Fruit fly (Drosophila melanogaster) whole organism, adult: Measurements from ENCODE around the gene ArfGAP3.
"Not testable (repeated sequence)": the region's sequence is repeated elsewhere in the genome, so short reads cannot be mapped to it uniquely, and the experiment has no call there.

Experiments
- CG11617 ChIP-seq: fragments of 200-800 bp; sonication (Bioruptor generic); optimal IDR thresholded peaks from 2 replicates; lab custom pipeline; 2017; ENCODE audit warnings: mild to moderate bottlenecking, missing biosample characterization, missing genetic modification reagents, missing genetic modification characterization
- CG12768 ChIP-seq: fragments of 200-800 bp; sonication (Bioruptor generic); optimal IDR thresholded peaks from 2 replicates; lab custom pipeline; 2017; ENCODE audit warnings: missing biosample characterization, missing genetic modification characterization, mild to moderate bottlenecking, moderate library complexity, missing genetic modification reagents
- CG14711 ChIP-seq: fragments of 200-800 bp; sonication (Bioruptor generic); optimal IDR thresholded peaks from 2 replicates; lab custom pipeline; 2018; ENCODE audit warnings: missing biosample characterization, mild to moderate bottlenecking, missing genetic modification characterization, moderate library complexity
- CG1620 ChIP-seq: fragments of 200-800 bp; sonication (Bioruptor generic); optimal IDR thresholded peaks from 2 replicates; lab custom pipeline; 2016; ENCODE audit warnings: missing biosample characterization, missing genetic modification characterization
- CG33017 ChIP-seq: fragments of 200-800 bp; sonication (Bioruptor generic); optimal IDR thresholded peaks from 2 replicates; lab custom pipeline; 2018; ENCODE audit warnings: missing biosample characterization, mild to moderate bottlenecking, missing genetic modification characterization, moderate library complexity
- CG5204 ChIP-seq: fragments of 200-800 bp; sonication (Bioruptor generic); optimal IDR thresholded peaks from 2 replicates; lab custom pipeline; 2016; ENCODE audit warnings: missing biosample characterization, missing genetic modification characterization
- CG7045 ChIP-seq: fragments of 200-800 bp; sonication (Bioruptor generic); optimal IDR thresholded peaks from 2 replicates; lab custom pipeline; 2017; ENCODE audit warnings: missing biosample characterization, mild to moderate bottlenecking, missing genetic modification characterization
- CG7101 ChIP-seq: fragments of 200-800 bp; sonication (Bioruptor generic); optimal IDR thresholded peaks from 2 replicates; lab custom pipeline; 2018; ENCODE audit warnings: missing biosample characterization, mild to moderate bottlenecking, missing genetic modification characterization, moderate library complexity
- Clk ChIP-seq: fragments of 200-800 bp; sonication (Bioruptor generic); optimal IDR thresholded peaks from 2 replicates; lab custom pipeline; 2017; ENCODE audit warnings: missing biosample characterization, missing genetic modification characterization
- Crg-1 ChIP-seq: fragments of 200-800 bp; sonication (Bioruptor generic); optimal IDR thresholded peaks from 2 replicates; lab custom pipeline; 2016; ENCODE audit warnings: missing biosample characterization, missing genetic modification characterization
- Hr96 ChIP-seq: fragments of 200-800 bp; sonication (Bioruptor generic); optimal IDR thresholded peaks from 2 replicates; lab custom pipeline; 2016; ENCODE audit warnings: missing biosample characterization, missing genetic modification characterization
- Mnt ChIP-seq: fragments of 200-800 bp; sonication (Bioruptor generic); optimal IDR thresholded peaks from 2 replicates; lab custom pipeline; 2016; ENCODE audit warnings: missing biosample characterization, mild to moderate bottlenecking, missing genetic modification characterization
- bab1 ChIP-seq: fragments of 200-800 bp; sonication (Bioruptor generic); optimal IDR thresholded peaks from 3 replicates; lab custom pipeline; 2019; ENCODE audit warnings: missing biosample characterization, mild to moderate bottlenecking, missing genetic modification characterization, moderate library complexity
- cic ChIP-seq: fragments of 200-800 bp; sonication (Bioruptor generic); optimal IDR thresholded peaks from 2 replicates; lab custom pipeline; 2017; ENCODE audit warnings: missing biosample characterization, mild to moderate bottlenecking, missing genetic modification characterization, moderate library complexity
- cnc ChIP-seq, 2 experiments: fragments of >200 bp; optimal IDR thresholded peaks; 2 replicates each; lab custom pipeline; 2017
- kay ChIP-seq: fragments of 200-800 bp; sonication (Bioruptor generic); peaks from one replicate; lab custom pipeline; 2016; ENCODE audit warnings: missing biosample characterization, missing genetic modification characterization, borderline replicate concordance
- ovo ChIP-seq: fragments of 200-800 bp; sonication (Bioruptor generic); optimal IDR thresholded peaks from 2 replicates; lab custom pipeline; 2016; ENCODE audit warnings: missing biosample characterization, missing genetic modification characterization
- pad ChIP-seq: fragments of 200-800 bp; sonication (Bioruptor generic); optimal IDR thresholded peaks from 3 replicates; lab custom pipeline; 2017; ENCODE audit warnings: missing biosample characterization, missing genetic modification characterization, mild to moderate bottlenecking, moderate library complexity, missing genetic modification reagents
- tj ChIP-seq: fragments of 200-800 bp; sonication (Bioruptor generic); optimal IDR thresholded peaks from 3 replicates; lab custom pipeline; 2017; ENCODE audit warnings: missing biosample characterization, mild to moderate bottlenecking, missing genetic modification characterization, moderate library complexity
- toe ChIP-seq: fragments of 200-800 bp; sonication (Bioruptor generic); optimal IDR thresholded peaks from 2 replicates; lab custom pipeline; 2016; ENCODE audit warnings: missing biosample characterization, missing genetic modification characterization

The ArfGAP3 gene

dm6 chr3L:22724046-22724771 is 6.8 kb upstream of the ArfGAP3 start:
- TF ChIP-seq pad (GFP tag; lab: Kevin White, UChicago) (no peak), tj (GFP tag; lab: Kevin White, UChicago) (peak; percentile 78)

DNA sequence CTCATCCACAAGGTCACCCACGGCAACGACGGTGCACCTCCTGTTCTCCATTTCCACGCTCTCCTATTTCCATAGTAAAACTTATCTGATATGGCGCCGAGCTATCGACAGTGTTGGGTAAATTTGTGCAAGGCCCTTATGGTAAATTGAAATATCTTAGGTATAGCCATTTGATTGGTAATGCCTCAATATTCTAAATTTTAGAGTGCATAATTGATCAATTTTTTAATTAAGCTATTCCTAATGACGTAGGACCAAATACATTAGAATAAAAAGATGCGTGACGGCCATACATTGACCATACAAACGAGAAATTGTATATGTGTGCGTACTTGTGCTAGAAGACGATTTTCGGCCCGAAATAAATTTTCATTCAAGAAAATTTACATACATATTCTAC is 4.6 kb upstream of the ArfGAP3 start, which contains the start of gene CG14451:
Gene CG14451 (minus strand): TSS at position 101 of the 400 bp plus-strand sequence.
- TF ChIP-seq pad (GFP tag; lab: Kevin White, UChicago) (no peak), CG11617 (no peak), Clk (GFP tag; lab: Kevin White, UChicago) (no peak), cic (GFP tag; lab: Kevin White, UChicago) (no peak), CG14711 (no peak), CG7045 (no peak), cnc (optimal IDR thresholded peaks at IDR 0.05; lab: Kevin White, UChicago) (no peak), Mnt (GFP tag; lab: Kevin White, UChicago) (no peak), CG7101 (tag; lab: Kevin White, UChicago) (no peak), bab1 (GFP tag; lab: Kevin White, UChicago) (no peak), Hr96 (GFP tag; lab: Kevin White, UChicago) (no peak), CG1620 (GFP tag; lab: Kevin White, UChicago) (no peak), tj (GFP tag; lab: Kevin White, UChicago) (no peak), toe (GFP tag; lab: Kevin White, UChicago) (no peak), kay (GFP tag; lab: Kevin White, UChicago) (no peak), Crg-1 (GFP tag; lab: Kevin White, UChicago) (no peak), CG12768 (no peak)

DNA sequence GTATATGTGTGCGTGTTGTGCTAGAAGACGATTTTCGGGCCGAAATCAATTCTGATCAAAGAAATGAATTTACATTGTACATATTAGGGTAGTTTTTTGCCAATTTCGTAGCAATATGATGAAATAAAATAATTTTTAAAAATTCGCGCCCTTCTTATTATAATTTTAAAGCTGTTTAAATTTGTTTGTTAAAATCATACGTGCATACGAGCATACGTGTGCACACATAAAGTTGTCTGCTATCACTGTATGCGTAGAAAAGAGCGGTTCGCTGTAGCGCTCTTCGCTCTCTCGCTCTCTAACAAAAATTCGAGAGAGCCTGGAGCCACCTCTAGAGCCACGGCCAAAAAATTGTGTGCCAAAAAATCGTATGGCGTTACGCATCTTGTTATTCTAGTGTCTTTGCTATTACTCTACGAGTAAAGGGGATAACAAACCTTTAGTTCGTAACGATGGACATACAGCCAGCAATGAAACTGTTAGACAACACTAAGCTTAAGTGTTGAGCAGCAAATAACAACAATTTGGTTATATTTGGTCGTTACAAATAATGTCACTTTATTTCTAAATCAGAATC is 3.4 kb upstream of the ArfGAP3 start, which contains the start of gene mael:
Gene mael (plus strand): TSS at position 510 of the 577 bp plus-strand sequence.
- TF ChIP-seq Crg-1 (GFP tag; lab: Kevin White, UChicago); ovo; Mnt (GFP tag; lab: Kevin White, UChicago): not testable (repeated sequence)

dm6 chr3L:22713605-22714004 is 3.8 kb downstream of the ArfGAP3 start:
- TF ChIP-seq toe (GFP tag; lab: Kevin White, UChicago) = no peak
- TF ChIP-seq cic (GFP tag; lab: Kevin White, UChicago) = no peak
- no peak for TF ChIP-seq bab1 (GFP tag; lab: Kevin White, UChicago)
- TF ChIP-seq Clk (GFP tag; lab: Kevin White, UChicago) = no peak
- no peak for TF ChIP-seq CG7045
- no peak for TF ChIP-seq cnc (optimal IDR thresholded peaks at IDR 0.05; lab: Kevin White, UChicago)
- TF ChIP-seq CG7101 (tag; lab: Kevin White, UChicago) = no peak
- TF ChIP-seq Mnt (GFP tag; lab: Kevin White, UChicago) = no peak
- TF ChIP-seq tj (GFP tag; lab: Kevin White, UChicago) = no peak
- no peak for TF ChIP-seq ovo
- TF ChIP-seq CG11617 = no peak
- TF ChIP-seq kay (GFP tag; lab: Kevin White, UChicago) = no peak
- TF ChIP-seq Hr96 (GFP tag; lab: Kevin White, UChicago) = no peak

DNA sequence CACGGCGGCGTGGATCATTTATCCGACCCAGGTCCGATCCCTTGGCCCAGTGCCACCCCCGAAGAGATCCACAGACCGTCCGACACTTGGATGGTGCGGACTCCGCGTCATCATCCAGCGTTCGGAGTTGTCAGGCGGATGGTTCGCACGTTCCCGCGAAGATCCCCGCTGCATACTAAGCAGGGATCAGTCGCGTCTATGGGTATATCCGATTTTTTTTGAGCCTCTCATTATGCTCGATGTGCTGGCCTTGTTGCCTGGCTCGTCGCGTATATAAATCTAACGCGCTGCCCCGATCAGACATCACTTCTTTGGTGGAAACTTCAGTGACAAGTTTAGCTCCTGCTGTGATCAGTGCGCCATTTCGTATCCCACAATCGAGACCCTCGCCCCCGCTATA is 5.5 kb downstream of the ArfGAP3 start, which contains the start of gene CG11370:
Gene CG11370 (plus strand): TSS at position 301 of the 400 bp plus-strand sequence.
- TF ChIP-seq Hr96 (GFP tag; lab: Kevin White, UChicago) (no peak), tj (GFP tag; lab: Kevin White, UChicago) (no peak)

DNA sequence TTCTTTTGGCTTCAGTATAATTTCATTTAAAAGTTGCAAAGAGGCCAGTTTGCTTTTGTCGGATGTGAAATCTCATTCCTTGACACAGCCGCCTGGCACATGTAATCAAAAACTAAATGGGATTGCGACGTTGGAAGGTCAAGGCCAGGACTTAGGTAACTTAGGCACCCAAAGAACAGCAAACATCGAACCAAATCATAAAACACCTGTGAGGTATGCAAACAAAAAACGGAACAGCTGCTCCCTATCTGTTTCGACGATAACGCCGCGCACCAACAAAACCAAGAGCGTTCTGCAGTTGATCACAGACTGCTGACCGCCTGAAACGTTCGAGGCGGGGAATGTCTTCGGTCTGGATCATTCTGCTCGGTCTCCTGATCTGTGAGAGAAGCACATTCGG is 18.2 kb downstream of the ArfGAP3 start, which contains the start of gene CG45116:
Gene CG45116 (plus strand): TSS at position 301 of the 400 bp plus-strand sequence.
- TF ChIP-seq CG33017 = no peak
- no peak for TF ChIP-seq CG1620 (GFP tag; lab: Kevin White, UChicago)
- TF ChIP-seq bab1 (GFP tag; lab: Kevin White, UChicago) = no peak
- TF ChIP-seq CG5204 = no peak
- TF ChIP-seq CG12768 = no peak
- no peak for TF ChIP-seq CG7101 (tag; lab: Kevin White, UChicago)
- TF ChIP-seq ovo = no peak
- TF ChIP-seq Mnt (GFP tag; lab: Kevin White, UChicago) = no peak
- TF ChIP-seq Clk (GFP tag; lab: Kevin White, UChicago) = no peak
- TF ChIP-seq cnc (optimal IDR thresholded peaks at IDR 0.05; lab: Kevin White, UChicago) = no peak
- no peak for TF ChIP-seq Crg-1 (GFP tag; lab: Kevin White, UChicago)
- TF ChIP-seq pad (GFP tag; lab: Kevin White, UChicago) = no peak
- no peak for TF ChIP-seq cic (GFP tag; lab: Kevin White, UChicago)

- TF ChIP-seq Crg-1 (GFP tag; lab: Kevin White, UChicago); Clk (GFP tag; lab: Kevin White, UChicago); CG33017: not testable (repeated sequence)
Observed at dm6 chr3L:22696930-22697329, 20.4 kb downstream of the ArfGAP3 start, which contains the start of gene CG32453. CG32453 (plus strand) TSS chr3L:22697230.
